Worm (Caenorhabditis elegans) whole organism, L4 larva: ENCODE measurements around the gene Y39B6A.10.
A peak's percentile ranks its signal among the peaks of the same experiment; 100 is the strongest.

Experiments
- D1046.2 ChIP-seq: fragments of 200-800 bp; sonication (Bioruptor generic); IDR thresholded peaks from 2 replicates; pipeline ENCODE4 v1.3.6; 2022; ENCODE audit warnings: missing genetic modification characterization, missing compliant biosample characterization
- F37D6.2 ChIP-seq: sonication (generic microtip); optimal IDR thresholded peaks from 2 replicates; lab custom pipeline; 2016; ENCODE audit warnings: mild to moderate bottlenecking, missing genetic modification characterization, missing compliant biosample characterization
- T20F7.1 ChIP-seq: fragments of 200-800 bp; sonication (Bioruptor generic); optimal IDR thresholded peaks from 2 replicates; lab custom pipeline; 2018; ENCODE audit warnings: mild to moderate bottlenecking, missing genetic modification characterization, missing compliant biosample characterization
- T26A8.4 ChIP-seq: fragments of 200-800 bp; sonication (Bioruptor generic); IDR thresholded peaks from 2 replicates; pipeline ENCODE4 v1.3.6; 2022; ENCODE audit warnings: missing genetic modification characterization, missing compliant biosample characterization
- aha-1 ChIP-seq: fragments of 150-350 bp; peaks from one replicate; lab custom pipeline; 2014; ENCODE audit warnings: missing biosample characterization, missing genetic modification characterization
- ceh-62 ChIP-seq: sonication (generic microtip); optimal IDR thresholded peaks from 2 replicates; lab custom pipeline; 2017; ENCODE audit warnings: missing biosample characterization, missing genetic modification characterization
- ceh-82 ChIP-seq: sonication (generic microtip); optimal IDR thresholded peaks from 2 replicates; lab custom pipeline; 2017; ENCODE audit warnings: missing biosample characterization, missing genetic modification characterization
- cey-2 ChIP-seq: sonication (generic microtip); optimal IDR thresholded peaks from 3 replicates; lab custom pipeline; 2017; ENCODE audit warnings: missing genetic modification characterization, mild to moderate bottlenecking, missing compliant biosample characterization, antibody characterized with exemption, borderline replicate concordance; ENCODE audit not compliant: insufficient read depth
- ctbp-1 ChIP-seq: fragments of 200-800 bp; sonication (Bioruptor generic); IDR thresholded peaks from 2 replicates; pipeline ENCODE4 v1.3.6; 2022; ENCODE audit warnings: missing genetic modification reagents, missing genetic modification characterization, missing compliant biosample characterization
- daf-8 ChIP-seq: fragments of 200-800 bp; sonication (Bioruptor generic); IDR thresholded peaks from 2 replicates; pipeline ENCODE4 v1.3.6; 2022; ENCODE audit warnings: missing genetic modification characterization, missing compliant biosample characterization
- dmd-6 ChIP-seq: fragments of 200-800 bp; sonication (Bioruptor generic); IDR thresholded peaks from 2 replicates; pipeline ENCODE4 v1.3.6; 2022; ENCODE audit warnings: missing genetic modification reagents, missing genetic modification characterization, missing compliant biosample characterization
- dmd-8 ChIP-seq: fragments of 200-800 bp; sonication (Bioruptor generic); IDR thresholded peaks from 2 replicates; pipeline ENCODE4 v1.3.6; 2022; ENCODE audit warnings: missing genetic modification characterization, missing compliant biosample characterization
- dmd-9 ChIP-seq: fragments of 200-800 bp; sonication (Bioruptor generic); IDR thresholded peaks from 2 replicates; pipeline ENCODE4 v1.3.6; 2022; ENCODE audit warnings: missing genetic modification reagents, missing genetic modification characterization, missing compliant biosample characterization
- dpl-1 ChIP-seq: fragments of 150-350 bp; optimal IDR thresholded peaks from 2 replicates; lab custom pipeline; 2014; ENCODE audit warnings: missing biosample characterization, missing genetic modification reagents, missing genetic modification characterization
- egl-27 ChIP-seq: sonication (generic microtip); optimal IDR thresholded peaks from 3 replicates; lab custom pipeline; 2017; ENCODE audit warnings: missing biosample characterization, missing genetic modification reagents, missing genetic modification characterization
- fkh-10 ChIP-seq: fragments of 150-350 bp; optimal IDR thresholded peaks from 2 replicates; lab custom pipeline; 2014; ENCODE audit warnings: missing biosample characterization, missing genetic modification reagents, missing genetic modification characterization
- fos-1 ChIP-seq: fragments of 150-350 bp; optimal IDR thresholded peaks from 2 replicates; lab custom pipeline; 2014; ENCODE audit warnings: missing biosample characterization, missing genetic modification characterization
- gei-8 ChIP-seq: fragments of 200-800 bp; sonication (Bioruptor generic); optimal IDR thresholded peaks from 2 replicates; lab custom pipeline; 2018; ENCODE audit warnings: mild to moderate bottlenecking, missing genetic modification characterization, missing compliant biosample characterization
- hlh-11 ChIP-seq: fragments of 200-800 bp; sonication (Bioruptor generic); optimal IDR thresholded peaks from 2 replicates; lab custom pipeline; 2018; ENCODE audit warnings: mild to moderate bottlenecking, missing genetic modification characterization, missing compliant biosample characterization
- hlh-30 ChIP-seq: sonication (generic microtip); optimal IDR thresholded peaks from 2 replicates; lab custom pipeline; 2017; ENCODE audit warnings: antibody characterized with exemption, mild to moderate bottlenecking, missing genetic modification characterization, missing compliant biosample characterization; ENCODE audit not compliant: insufficient read depth
- hmg-1.1 ChIP-seq: fragments of 200-800 bp; sonication (Bioruptor generic); IDR thresholded peaks from 2 replicates; pipeline ENCODE4 v1.3.6; 2022; ENCODE audit warnings: missing genetic modification reagents, missing genetic modification characterization, missing compliant biosample characterization
- jun-1 ChIP-seq: fragments of 150-350 bp; optimal IDR thresholded peaks from 2 replicates; lab custom pipeline; 2014; ENCODE audit warnings: missing biosample characterization, missing genetic modification reagents, missing genetic modification characterization
- lin-13 ChIP-seq: fragments of 150-350 bp; optimal IDR thresholded peaks from 2 replicates; lab custom pipeline; 2014; ENCODE audit warnings: missing biosample characterization, missing genetic modification reagents, missing genetic modification characterization
- lin-29 ChIP-seq: fragments of 200-800 bp; sonication (Bioruptor generic); IDR thresholded peaks from 2 replicates; pipeline ENCODE4 v1.3.6; 2022; ENCODE audit warnings: missing genetic modification reagents, missing genetic modification characterization, missing compliant biosample characterization
- lin-38 ChIP-seq: fragments of 200-800 bp; sonication (Bioruptor generic); IDR thresholded peaks from 2 replicates; pipeline ENCODE4 v1.3.6; 2022; ENCODE audit warnings: missing genetic modification reagents, missing genetic modification characterization, missing compliant biosample characterization
- lin-39 ChIP-seq: fragments of 150-350 bp; optimal IDR thresholded peaks from 2 replicates; lab custom pipeline; 2014; ENCODE audit warnings: missing biosample characterization, missing genetic modification reagents, missing genetic modification characterization
- madf-5 ChIP-seq, 2 experiments: fragments of 200-800 bp; sonication (Bioruptor generic); IDR thresholded peaks; 2 replicates each; pipeline ENCODE4 v1.3.6; 2022; ENCODE audit warnings: missing compliant biosample characterization in 2 of 2, missing genetic modification characterization in 2 of 2
- madf-9 ChIP-seq: fragments of 200-800 bp; sonication (Bioruptor generic); conservative IDR thresholded peaks from 2 replicates; pipeline ENCODE4 v1.3.6; 2022; ENCODE audit warnings: missing genetic modification reagents, missing genetic modification characterization, missing compliant biosample characterization
- mdl-1 ChIP-seq, 2 experiments: fragments of 150-350 bp in 1 of 2; sonication (generic microtip) in 1 of 2; optimal IDR thresholded peaks; 2 replicates each; lab custom pipeline; 2014 to 2017; ENCODE audit warnings: missing biosample characterization in 2 of 2, missing genetic modification characterization in 2 of 2
- mes-2 ChIP-seq: sonication (generic microtip); optimal IDR thresholded peaks from 2 replicates; lab custom pipeline; 2016; ENCODE audit warnings: missing genotype, mild to moderate bottlenecking, missing genetic modification characterization, missing compliant biosample characterization; ENCODE audit not compliant: poor library complexity, severe bottlenecking
- nhr-102 ChIP-seq: sonication (generic microtip); optimal IDR thresholded peaks from 2 replicates; lab custom pipeline; 2016; ENCODE audit warnings: mild to moderate bottlenecking, missing genetic modification characterization, moderate library complexity, missing compliant biosample characterization
- nhr-11 ChIP-seq: fragments of 150-350 bp; optimal IDR thresholded peaks from 2 replicates; lab custom pipeline; 2014; ENCODE audit warnings: missing biosample characterization, missing genetic modification characterization
- nhr-111 ChIP-seq: fragments of 200-800 bp; sonication (Bioruptor generic); optimal IDR thresholded peaks from 2 replicates; lab custom pipeline; 2018; ENCODE audit warnings: mild to moderate bottlenecking, missing genetic modification characterization, missing compliant biosample characterization
- nhr-237 ChIP-seq: sonication (generic microtip); optimal IDR thresholded peaks from 2 replicates; lab custom pipeline; 2017; ENCODE audit warnings: missing biosample characterization, missing genetic modification characterization
- nhr-25 ChIP-seq: sonication (generic microtip); optimal IDR thresholded peaks from 2 replicates; lab custom pipeline; 2017; ENCODE audit warnings: missing genetic modification characterization, mild to moderate bottlenecking, missing compliant biosample characterization, antibody characterized with exemption, moderate library complexity, borderline replicate concordance; ENCODE audit not compliant: insufficient read depth
- nhr-42 ChIP-seq: fragments of 200-800 bp; sonication (Bioruptor generic); IDR thresholded peaks from 2 replicates; pipeline ENCODE4 v1.3.6; 2022; ENCODE audit warnings: missing genetic modification characterization, missing compliant biosample characterization
- nhr-77 ChIP-seq: fragments of 150-350 bp; optimal IDR thresholded peaks from 2 replicates; lab custom pipeline; 2014; ENCODE audit warnings: missing biosample characterization, missing genetic modification characterization
- pha-4 ChIP-seq, 2 experiments: fragments of 150-350 bp in 1 of 2; fragments of 200-800 bp in 1 of 2; sonication (Bioruptor generic) in 1 of 2; IDR thresholded peaks in 1 of 2; optimal IDR thresholded peaks in 1 of 2; 2 replicates each; pipeline versions ENCODE4 v1.3.6 to Lab custom; 2014 to 2022; ENCODE audit warnings: missing genetic modification characterization in 2 of 2, missing genetic modification reagents in 2 of 2, missing biosample characterization in 1 of 2, missing compliant biosample characterization in 1 of 2
- pqm-1 ChIP-seq: sonication (generic microtip); optimal IDR thresholded peaks from 2 replicates; lab custom pipeline; 2017; ENCODE audit warnings: missing biosample characterization, missing genetic modification characterization
- rbr-2 ChIP-seq: sonication (generic microtip); optimal IDR thresholded peaks from 2 replicates; lab custom pipeline; 2016; ENCODE audit warnings: missing genotype, missing genetic modification characterization, missing compliant biosample characterization
- saeg-2 ChIP-seq: fragments of 200-800 bp; sonication (Bioruptor generic); IDR thresholded peaks from 2 replicates; pipeline ENCODE4 v1.3.6; 2022; ENCODE audit warnings: missing genetic modification reagents, missing genetic modification characterization, missing compliant biosample characterization
- skn-1 ChIP-seq: fragments of 150-350 bp; optimal IDR thresholded peaks from 2 replicates; lab custom pipeline; 2014; ENCODE audit warnings: missing biosample characterization, missing genetic modification characterization
- snpc-4 ChIP-seq: fragments of 150-350 bp; optimal IDR thresholded peaks from 2 replicates; lab custom pipeline; 2014; ENCODE audit warnings: missing biosample characterization, missing genetic modification characterization
- spr-1 ChIP-seq: sonication (generic microtip); optimal IDR thresholded peaks from 2 replicates; lab custom pipeline; 2016; ENCODE audit warnings: mild to moderate bottlenecking, missing genetic modification characterization, missing compliant biosample characterization
- spr-3 ChIP-seq: fragments of 200-800 bp; sonication (Bioruptor generic); optimal IDR thresholded peaks from 2 replicates; lab custom pipeline; 2018; ENCODE audit warnings: mild to moderate bottlenecking, missing genetic modification characterization, missing compliant biosample characterization
- tag-97 ChIP-seq: fragments of 200-800 bp; sonication (Bioruptor generic); IDR thresholded peaks from 2 replicates; pipeline ENCODE4 v1.3.6; 2022; ENCODE audit warnings: missing genetic modification characterization, missing compliant biosample characterization
- zag-1 ChIP-seq: fragments of 150-350 bp; optimal IDR thresholded peaks from 2 replicates; lab custom pipeline; 2014; ENCODE audit warnings: missing biosample characterization, missing genetic modification characterization
- zfp-2 ChIP-seq: sonication (generic microtip); optimal IDR thresholded peaks from 2 replicates; lab custom pipeline; 2016; ENCODE audit warnings: mild to moderate bottlenecking, missing genetic modification characterization, missing compliant biosample characterization
- zip-11 ChIP-seq: fragments of 200-800 bp; sonication (Bioruptor generic); IDR thresholded peaks from 2 replicates; pipeline ENCODE4 v1.3.6; 2022; ENCODE audit warnings: missing genetic modification characterization, missing compliant biosample characterization

Gene Y39B6A.10

ce11 chrV:19127225-19127624, 6.2 kb downstream of the Y39B6A.10 start, which contains the start of gene dyf-17:
dyf-17 (plus strand) TSS chrV:19127525.
- TF ChIP-seq lin-13 (GFP tag; lab: Kevin White, UChicago) = no peak
- peak; percentile 40 for TF ChIP-seq aha-1 (tag; lab: Kevin White, UChicago)

ce11 chrV:19125812-19126211, 7.6 kb downstream of the Y39B6A.10 start:
- no peak for TF ChIP-seq zip-11
- peak; percentile 78 for TF ChIP-seq T20F7.1
- no peak for TF ChIP-seq T26A8.4
- no peak for TF ChIP-seq pqm-1 (tag; lab: Kevin White, UChicago)
- TF ChIP-seq nhr-237 (tag; lab: Kevin White, UChicago) = no peak
- no peak for TF ChIP-seq fos-1 (tag; lab: Kevin White, UChicago)
- peak; percentile 58; the same call in 1 of the 2 replicates for TF ChIP-seq dmd-9
- no peak for TF ChIP-seq snpc-4
- TF ChIP-seq cey-2 (tag; lab: Kevin White, UChicago) = no peak
- peak; percentile 34 for TF ChIP-seq rbr-2 (tag; lab: Kevin White, UChicago)
- no peak for TF ChIP-seq lin-39 (tag; lab: Kevin White, UChicago)
- no peak for TF ChIP-seq saeg-2 (GFP tag; lab: Robert Waterston, UW)
- no peak for TF ChIP-seq egl-27
- peak; percentile 8 for TF ChIP-seq dpl-1 (GFP tag; lab: Kevin White, UChicago)
- peak; percentile 91 for TF ChIP-seq hmg-1.1
- TF ChIP-seq jun-1 (tag; lab: Kevin White, UChicago) = no peak
- peak; percentile 81 for TF ChIP-seq madf-9 (GFP tag; lab: Robert Waterston, UW)
- TF ChIP-seq ceh-82 (tag; lab: Kevin White, UChicago) = no peak
- TF ChIP-seq zfp-2 (tag; lab: Kevin White, UChicago) = peak; percentile 20
- TF ChIP-seq mdl-1 (tag; optimal IDR thresholded peaks at IDR 0.05; lab: Kevin White, UChicago) = peak in 1 of 2 experiments; percentile 15
- no peak for TF ChIP-seq spr-3 (GFP tag; lab: Kevin White, UChicago)
- 0 out of 4 replicates have a peak, but pooled peaks have one; percentile 32 to 74 for TF ChIP-seq madf-5 (GFP tag; IDR thresholded peaks at IDR 0.05; lab: Robert Waterston, UW)
- TF ChIP-seq nhr-25 (tag; lab: Kevin White, UChicago) = peak; percentile 13
- TF ChIP-seq dmd-6 = peak; percentile 73
- TF ChIP-seq mes-2 (tag; lab: Kevin White, UChicago) = peak; percentile 64
- TF ChIP-seq lin-38 (GFP tag; lab: Robert Waterston, UW) = peak; percentile 82
- no peak for TF ChIP-seq hlh-11
- TF ChIP-seq nhr-77 (tag; lab: Kevin White, UChicago) = no peak
- TF ChIP-seq ceh-62 (tag; lab: Kevin White, UChicago) = no peak
- no peak for TF ChIP-seq gei-8
- peak; percentile 62 for TF ChIP-seq nhr-111
- no peak for TF ChIP-seq zag-1 (tag; lab: Kevin White, UChicago)
- TF ChIP-seq ctbp-1 = peak; percentile 89
- TF ChIP-seq aha-1 (tag; lab: Kevin White, UChicago) = no peak
- TF ChIP-seq skn-1 (tag; lab: Kevin White, UChicago) = no peak
- no peak for TF ChIP-seq spr-1
- peak; percentile 92 for TF ChIP-seq pha-4 (GFP tag; IDR thresholded peaks at IDR 0.05; lab: Robert Waterston, UW)
- no peak for TF ChIP-seq pha-4 (tag; optimal IDR thresholded peaks at IDR 0.05; lab: Kevin White, UChicago)
- TF ChIP-seq lin-29 (GFP tag; lab: Robert Waterston, UW) = no peak
- TF ChIP-seq nhr-42 (GFP tag; lab: Robert Waterston, UW) = no peak; the same call in 1 of the 2 replicates
- TF ChIP-seq D1046.2 (GFP tag; lab: Robert Waterston, UW) = 0 out of 2 replicates have a peak, but pooled peaks have one; percentile 64
- TF ChIP-seq nhr-11 (tag; lab: Kevin White, UChicago) = no peak
- TF ChIP-seq daf-8 (GFP tag; lab: Robert Waterston, UW) = no peak
- peak; percentile 89 for TF ChIP-seq hlh-30
- TF ChIP-seq F37D6.2 (tag; lab: Kevin White, UChicago) = no peak
- no peak for TF ChIP-seq tag-97 (GFP tag; lab: Robert Waterston, UW)
- no peak for TF ChIP-seq nhr-102
- peak; percentile 83 for TF ChIP-seq dmd-8 (GFP tag; lab: Robert Waterston, UW)
- TF ChIP-seq fkh-10 = no peak
